Worm (Caenorhabditis elegans) whole organism, young adult: ENCODE measurements around the gene rig-6.

Experiments used
- athp-1 ChIP-seq: sonication (generic microtip); optimal IDR thresholded peaks from 2 replicates; lab custom pipeline; 2017; ENCODE audit warnings: mild to moderate bottlenecking, missing genetic modification characterization, missing compliant biosample characterization
- attf-5 ChIP-seq: fragments of 200-800 bp; sonication (Bioruptor generic); optimal IDR thresholded peaks from 2 replicates; lab custom pipeline; 2018; ENCODE audit warnings: mild to moderate bottlenecking, missing genetic modification characterization, missing compliant biosample characterization
- bed-1 ChIP-seq: fragments of 200-800 bp; sonication (Bioruptor generic); IDR thresholded peaks from 2 replicates; pipeline ENCODE4 v1.3.6; 2022; ENCODE audit warnings: missing genetic modification reagents, missing genetic modification characterization, missing compliant biosample characterization
- him-1 ChIP-seq: sonication (generic microtip); optimal IDR thresholded peaks from 2 replicates; lab custom pipeline; 2016; ENCODE audit warnings: missing genotype, missing genetic modification reagents, missing genetic modification characterization, missing compliant biosample characterization
- hrde-1 ChIP-seq: sonication (generic microtip); optimal IDR thresholded peaks from 2 replicates; lab custom pipeline; 2016; ENCODE audit warnings: missing genetic modification characterization, mild to moderate bottlenecking, missing compliant biosample characterization, moderate library complexity, missing genotype, missing genetic modification reagents, borderline replicate concordance
- madf-3 ChIP-seq: fragments of 200-800 bp; sonication (Bioruptor generic); IDR thresholded peaks from 2 replicates; pipeline ENCODE4 v1.3.6; 2022; ENCODE audit warnings: missing genetic modification reagents, missing genetic modification characterization, missing compliant biosample characterization
- nfyb-1 ChIP-seq: fragments of 200-800 bp; sonication (Bioruptor generic); IDR thresholded peaks from 2 replicates; pipeline ENCODE4 v1.3.6; 2022; ENCODE audit warnings: missing genetic modification reagents, missing genetic modification characterization, missing compliant biosample characterization
- somi-1 ChIP-seq: fragments of 200-800 bp; sonication (Bioruptor generic); optimal IDR thresholded peaks from 2 replicates; lab custom pipeline; 2018; ENCODE audit warnings: mild to moderate bottlenecking, missing genetic modification characterization, missing compliant biosample characterization

- TF ChIP-seq athp-1 (tag; lab: Kevin White, UChicago) = no peak
- no peak for TF ChIP-seq hrde-1 (tag; lab: Kevin White, UChicago)
- no peak for TF ChIP-seq bed-1 (GFP tag; lab: Robert Waterston, UW)
- no peak for TF ChIP-seq attf-5
- TF ChIP-seq madf-3 = no peak
- no peak for TF ChIP-seq somi-1
- TF ChIP-seq him-1 (tag; lab: Kevin White, UChicago) = no peak
- no peak for TF ChIP-seq nfyb-1 (GFP tag; lab: Robert Waterston, UW)
Observed at ce11 chrII:4775802-4776201, 36.1 kb downstream of the rig-6 start.
